Worm (Caenorhabditis elegans): ENCODE measurements around the gene nhr-103.

DNA sequence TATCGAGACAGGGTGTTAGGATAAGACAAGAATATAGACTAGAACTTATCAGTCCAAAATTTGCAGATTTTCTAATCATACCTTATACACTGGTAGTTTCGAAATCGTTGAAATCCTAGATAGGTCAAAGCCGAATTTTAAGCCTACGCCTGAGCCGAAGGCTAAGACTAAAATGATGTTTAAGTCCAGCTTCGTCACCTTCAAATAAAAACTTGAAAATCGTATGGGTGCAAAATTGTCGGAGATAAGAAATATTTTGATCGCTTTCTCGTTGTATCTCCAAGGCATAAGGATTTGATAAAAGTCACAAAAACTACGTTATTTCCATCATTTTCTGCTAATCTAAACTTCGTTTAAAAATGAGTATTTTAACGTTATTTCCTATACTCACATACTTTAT is 35.4 kb downstream of the nhr-103 start, which contains the start of gene F41B5.12:
- TF ChIP-seq cnd-1 (tag; optimal IDR thresholded peaks at IDR 0.05), result no peak
- TF ChIP-seq nhr-76 (tag; optimal IDR thresholded peaks at IDR 0.05), result no peak
- TF ChIP-seq pha-4 (tag; optimal IDR thresholded peaks at IDR 0.05), result no peak
- no peak for TF ChIP-seq nhr-237 (tag; optimal IDR thresholded peaks at IDR 0.05)
